Worm (Caenorhabditis elegans) whole organism, L2 larva: Measurements from ENCODE around the gene ZK1307.8.

Experiments used
- C34F6.9 ChIP-seq: fragments of 150-350 bp; optimal IDR thresholded peaks from 2 replicates; lab custom pipeline; 2014; ENCODE audit warnings: missing biosample characterization, missing genetic modification characterization
- F13H6.1 ChIP-seq: sonication (generic microtip); optimal IDR thresholded peaks from 2 replicates; lab custom pipeline; 2016; ENCODE audit warnings: missing genetic modification characterization, missing compliant biosample characterization
- R02D3.7 ChIP-seq: fragments of 150-350 bp; optimal IDR thresholded peaks from 2 replicates; lab custom pipeline; 2014; ENCODE audit warnings: missing biosample characterization, missing genetic modification characterization
- Y55F3AM.14 ChIP-seq: fragments of 200-800 bp; sonication (Bioruptor generic); optimal IDR thresholded peaks from 2 replicates; lab custom pipeline; 2018; ENCODE audit warnings: mild to moderate bottlenecking, missing genetic modification characterization, missing compliant biosample characterization
- ZK546.5 ChIP-seq: sonication (generic microtip); optimal IDR thresholded peaks from 2 replicates; lab custom pipeline; 2017; ENCODE audit warnings: missing biosample characterization, missing genetic modification characterization
- alr-1 ChIP-seq: fragments of 150-350 bp; optimal IDR thresholded peaks from 2 replicates; lab custom pipeline; 2014; ENCODE audit warnings: missing biosample characterization, missing genetic modification characterization
- ama-1 ChIP-seq: fragments of 150-350 bp; optimal IDR thresholded peaks from 2 replicates; lab custom pipeline; 2018; ENCODE audit warnings: inconsistent platforms
- blmp-1 ChIP-seq: sonication (generic microtip); optimal IDR thresholded peaks from 2 replicates; lab custom pipeline; 2017; ENCODE audit warnings: missing genetic modification characterization, mild to moderate bottlenecking, missing compliant biosample characterization, antibody characterized with exemption, moderate library complexity; ENCODE audit not compliant: insufficient read depth
- ceh-16 ChIP-seq: fragments of 150-350 bp; optimal IDR thresholded peaks from 2 replicates; lab custom pipeline; 2014; ENCODE audit warnings: missing biosample characterization, missing genetic modification characterization
- ceh-82 ChIP-seq: fragments of 150-350 bp; optimal IDR thresholded peaks from 2 replicates; lab custom pipeline; 2014; ENCODE audit warnings: missing biosample characterization, missing genetic modification characterization
- crh-2 ChIP-seq: sonication (generic microtip); optimal IDR thresholded peaks from 2 replicates; lab custom pipeline; 2017; ENCODE audit warnings: missing biosample characterization, missing genetic modification characterization
- dmd-4 ChIP-seq: sonication (generic microtip); optimal IDR thresholded peaks from 2 replicates; lab custom pipeline; 2017; ENCODE audit warnings: missing biosample characterization, missing genetic modification characterization
- egl-27 ChIP-seq: sonication (generic microtip); optimal IDR thresholded peaks from 3 replicates; lab custom pipeline; 2017; ENCODE audit warnings: missing biosample characterization, missing genetic modification reagents, missing genetic modification characterization
- elt-1 ChIP-seq: fragments of 150-350 bp; optimal IDR thresholded peaks from 2 replicates; lab custom pipeline; 2014; ENCODE audit warnings: missing biosample characterization, missing genetic modification characterization
- elt-3 ChIP-seq: sonication (generic microtip); optimal IDR thresholded peaks from 2 replicates; lab custom pipeline; 2017; ENCODE audit warnings: missing biosample characterization, missing genetic modification characterization
- fos-1 ChIP-seq: fragments of 150-350 bp; optimal IDR thresholded peaks from 2 replicates; lab custom pipeline; 2014; ENCODE audit warnings: missing biosample characterization, missing genetic modification characterization
- gmeb-1 ChIP-seq: fragments of 150-350 bp; optimal IDR thresholded peaks from 2 replicates; lab custom pipeline; 2014; ENCODE audit warnings: missing biosample characterization, missing genetic modification characterization
- lin-11 ChIP-seq: fragments of 150-350 bp; sonication (generic microtip); optimal IDR thresholded peaks from 2 replicates; lab custom pipeline; 2014; ENCODE audit warnings: missing biosample characterization, missing genetic modification characterization, inconsistent platforms, mixed read lengths
- lin-13 ChIP-seq: fragments of 150-350 bp; optimal IDR thresholded peaks from 2 replicates; lab custom pipeline; 2014; ENCODE audit warnings: missing biosample characterization, missing genetic modification reagents, missing genetic modification characterization
- lin-39 ChIP-seq: fragments of 150-350 bp; optimal IDR thresholded peaks from 2 replicates; lab custom pipeline; 2014; ENCODE audit warnings: missing biosample characterization, missing genetic modification reagents, missing genetic modification characterization
- lsy-2 ChIP-seq, 2 experiments: fragments of 150-350 bp in 1 of 2; sonication (generic microtip) in 1 of 2; optimal IDR thresholded peaks; 2 replicates each; lab custom pipeline; 2014 to 2017; ENCODE audit warnings: missing biosample characterization in 2 of 2, missing genetic modification characterization in 2 of 2
- mab-5 ChIP-seq: fragments of 150-350 bp; optimal IDR thresholded peaks from 2 replicates; lab custom pipeline; 2014; ENCODE audit warnings: missing biosample characterization, missing genetic modification characterization
- mbf-1 ChIP-seq: sonication (generic microtip); optimal IDR thresholded peaks from 2 replicates; lab custom pipeline; 2017; ENCODE audit warnings: missing biosample characterization, missing genetic modification characterization
- nhr-10 ChIP-seq: sonication (generic microtip); optimal IDR thresholded peaks from 2 replicates; lab custom pipeline; 2017; ENCODE audit warnings: missing biosample characterization, missing genetic modification characterization
- nhr-12 ChIP-seq: fragments of 150-350 bp; optimal IDR thresholded peaks from 2 replicates; lab custom pipeline; 2014; ENCODE audit warnings: missing biosample characterization, missing genetic modification characterization
- nhr-129 ChIP-seq: fragments of 150-350 bp; optimal IDR thresholded peaks from 2 replicates; lab custom pipeline; 2014; ENCODE audit warnings: missing biosample characterization, missing genetic modification characterization
- nhr-21 ChIP-seq: fragments of 150-350 bp; optimal IDR thresholded peaks from 2 replicates; lab custom pipeline; 2014; ENCODE audit warnings: missing biosample characterization, missing genetic modification characterization
- nhr-237 ChIP-seq: fragments of 150-350 bp; optimal IDR thresholded peaks from 2 replicates; lab custom pipeline; 2014; ENCODE audit warnings: missing biosample characterization, missing genetic modification characterization
- nhr-25 ChIP-seq: fragments of 150-350 bp; sonication (generic microtip); optimal IDR thresholded peaks from 3 replicates; lab custom pipeline; 2014; ENCODE audit warnings: missing biosample characterization, missing genetic modification characterization
- nhr-6 ChIP-seq: fragments of 150-350 bp; optimal IDR thresholded peaks from 2 replicates; lab custom pipeline; 2014; ENCODE audit warnings: missing biosample characterization, missing genetic modification characterization
- nhr-77 ChIP-seq: fragments of 150-350 bp; optimal IDR thresholded peaks from 2 replicates; lab custom pipeline; 2014; ENCODE audit warnings: missing biosample characterization, missing genetic modification characterization
- peb-1 ChIP-seq: fragments of 150-350 bp; optimal IDR thresholded peaks from 2 replicates; lab custom pipeline; 2014; ENCODE audit warnings: missing biosample characterization, missing genetic modification characterization
- sem-4 ChIP-seq: fragments of 150-350 bp; optimal IDR thresholded peaks from 2 replicates; lab custom pipeline; 2014; ENCODE audit warnings: missing biosample characterization, missing genetic modification reagents, missing genetic modification characterization
- skn-1 ChIP-seq: sonication (generic microtip); optimal IDR thresholded peaks from 2 replicates; lab custom pipeline; 2017; ENCODE audit warnings: missing biosample characterization, missing genetic modification characterization
- sma-3 ChIP-seq: sonication (generic microtip); optimal IDR thresholded peaks from 2 replicates; lab custom pipeline; 2016; ENCODE audit warnings: missing genetic modification reagents, missing genetic modification characterization, missing compliant biosample characterization
- sma-9 ChIP-seq, 2 experiments: fragments of 150-350 bp in 1 of 2; sonication (generic microtip) in 1 of 2; optimal IDR thresholded peaks; 2 replicates each; lab custom pipeline; 2014 to 2016; ENCODE audit warnings: missing genetic modification characterization in 2 of 2, mild to moderate bottlenecking in 1 of 2, missing biosample characterization in 1 of 2, missing compliant biosample characterization in 1 of 2, missing genetic modification reagents in 1 of 2, moderate library complexity in 1 of 2
- snpc-4 ChIP-seq: fragments of 150-350 bp; optimal IDR thresholded peaks from 2 replicates; lab custom pipeline; 2014; ENCODE audit warnings: missing biosample characterization, missing genetic modification characterization
- unc-39 ChIP-seq: fragments of 150-350 bp; optimal IDR thresholded peaks from 2 replicates; lab custom pipeline; 2014; ENCODE audit warnings: missing biosample characterization, missing genetic modification characterization
- unc-55 ChIP-seq: fragments of 150-350 bp; sonication (generic microtip); optimal IDR thresholded peaks from 3 replicates; lab custom pipeline; 2014; ENCODE audit warnings: missing biosample characterization, missing genetic modification reagents, missing genetic modification characterization
- unc-62 ChIP-seq: fragments of 150-350 bp; optimal IDR thresholded peaks from 2 replicates; lab custom pipeline; 2014; ENCODE audit warnings: missing biosample characterization, missing genetic modification reagents, missing genetic modification characterization
- zag-1 ChIP-seq: fragments of 150-350 bp; optimal IDR thresholded peaks from 2 replicates; lab custom pipeline; 2014; ENCODE audit warnings: missing biosample characterization, missing genetic modification characterization
- ztf-11 ChIP-seq: sonication (generic microtip); optimal IDR thresholded peaks from 2 replicates; lab custom pipeline; 2017; ENCODE audit warnings: missing biosample characterization, missing genetic modification characterization
- ztf-4 ChIP-seq: fragments of 150-350 bp; optimal IDR thresholded peaks from 2 replicates; lab custom pipeline; 2014; ENCODE audit warnings: missing biosample characterization, missing genetic modification characterization

ZK1307.8 gene

DNA sequence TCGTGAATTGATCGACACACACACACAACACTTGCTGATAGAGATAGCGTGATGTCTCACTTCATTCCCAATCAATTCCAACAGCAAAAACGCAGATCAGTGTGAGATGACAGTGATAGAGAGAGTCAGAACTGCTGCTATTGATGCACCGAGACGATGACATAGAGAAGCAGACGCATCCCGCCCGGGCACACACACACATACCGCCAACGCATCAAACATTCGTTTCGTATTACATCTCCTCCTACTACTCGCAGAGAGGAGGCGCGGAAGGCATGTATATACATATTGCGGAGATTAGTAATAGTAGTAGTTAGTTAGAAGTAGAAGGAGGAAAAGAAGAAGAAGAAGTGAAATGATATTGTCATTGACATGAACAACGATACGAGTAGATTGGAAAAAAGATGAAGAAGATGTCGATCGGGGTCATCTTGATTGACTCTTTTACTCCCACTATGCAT, 5.0 kb upstream of the ZK1307.8 start:
- TF ChIP-seq nhr-6 (tag; lab: Kevin White, UChicago) (no peak), sma-3 (GFP tag; lab: Kevin White, UChicago) (peak; percentile 73), mab-5 (tag; lab: Kevin White, UChicago) (no peak), elt-1 (tag; lab: Kevin White, UChicago) (peak; percentile 81), skn-1 (tag; lab: Kevin White, UChicago) (peak; percentile 32), nhr-21 (tag; lab: Kevin White, UChicago) (peak; percentile 67), egl-27 (peak; percentile 50), nhr-129 (peak; percentile 86), crh-2 (peak; percentile 45), ceh-82 (tag; lab: Kevin White, UChicago) (no peak), nhr-25 (peak; percentile 31), peb-1 (tag; lab: Kevin White, UChicago) (no peak), C34F6.9 (tag; lab: Kevin White, UChicago) (peak; percentile 41), lin-13 (GFP tag; lab: Kevin White, UChicago) (peak; percentile 5), ama-1 (lab: Kevin White, UChicago) (peak; percentile 19), fos-1 (tag; lab: Kevin White, UChicago) (peak; percentile 95), F13H6.1 (tag; lab: Kevin White, UChicago) (peak; percentile 70), blmp-1 (tag; lab: Kevin White, UChicago) (peak; percentile 13), alr-1 (tag; lab: Kevin White, UChicago) (no peak), sma-9 (GFP tag; optimal IDR thresholded peaks at IDR 0.05; lab: Kevin White, UChicago) (peak; percentile 39), sma-9 (tag; optimal IDR thresholded peaks at IDR 0.05; lab: Kevin White, UChicago) (no peak), ceh-16 (tag; lab: Kevin White, UChicago) (peak; percentile 62), lsy-2 (tag; optimal IDR thresholded peaks at IDR 0.05; lab: Kevin White, UChicago) (peak in 1 of 2 experiments; percentile 49), ZK546.5 (tag; lab: Kevin White, UChicago) (no peak)

- no peak for TF ChIP-seq nhr-6 (tag; lab: Kevin White, UChicago)
- TF ChIP-seq nhr-129: no peak
- TF ChIP-seq ama-1 (lab: Kevin White, UChicago): peak; percentile 33
- peak; percentile 45 for TF ChIP-seq fos-1 (tag; lab: Kevin White, UChicago)
- no peak for TF ChIP-seq ztf-11 (tag; lab: Kevin White, UChicago)
- TF ChIP-seq F13H6.1 (tag; lab: Kevin White, UChicago): peak; percentile 13
Observed at ce11 chrII:9619995-9620535, 4.3 kb upstream of the ZK1307.8 start.

DNA sequence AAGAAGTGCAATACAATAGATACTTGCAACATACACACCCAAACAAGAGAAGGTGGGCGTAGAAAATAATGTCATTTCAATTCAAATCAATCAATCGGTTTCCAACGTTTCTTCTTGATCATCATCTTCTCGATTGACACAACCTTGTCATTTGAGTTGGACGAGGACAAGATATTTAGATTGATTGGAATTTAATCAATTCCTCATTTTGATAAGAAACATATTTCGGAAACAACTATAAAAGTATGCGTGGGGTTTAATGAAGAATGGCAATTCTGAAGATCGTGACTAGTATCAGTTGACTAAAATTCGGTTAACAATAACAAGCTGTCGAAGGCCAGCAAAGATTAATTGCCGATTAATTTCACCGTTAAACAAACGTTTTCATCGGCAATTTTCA, 3.8 kb upstream of the ZK1307.8 start:
- TF ChIP-seq nhr-6 (tag; lab: Kevin White, UChicago): peak; percentile 29
- peak; percentile 1 for TF ChIP-seq sma-3 (GFP tag; lab: Kevin White, UChicago)
- peak; percentile 15 for TF ChIP-seq sma-9 (GFP tag; optimal IDR thresholded peaks at IDR 0.05; lab: Kevin White, UChicago)
- TF ChIP-seq sma-9 (tag; optimal IDR thresholded peaks at IDR 0.05; lab: Kevin White, UChicago): no peak
- TF ChIP-seq skn-1 (tag; lab: Kevin White, UChicago): no peak
- TF ChIP-seq Y55F3AM.14 (GFP tag; lab: Kevin White, UChicago): no peak
- no peak for TF ChIP-seq dmd-4 (tag; lab: Kevin White, UChicago)
- TF ChIP-seq mbf-1: no peak
- TF ChIP-seq blmp-1 (tag; lab: Kevin White, UChicago): peak; percentile 4
- no peak for TF ChIP-seq zag-1 (tag; lab: Kevin White, UChicago)
- peak; percentile 59 for TF ChIP-seq nhr-25
- no peak for TF ChIP-seq ceh-16 (tag; lab: Kevin White, UChicago)
- TF ChIP-seq nhr-237 (tag; lab: Kevin White, UChicago): no peak
- no peak for TF ChIP-seq snpc-4 (tag; lab: Kevin White, UChicago)
- TF ChIP-seq, all 48 proteins: peak for 5

- TF ChIP-seq fos-1 (tag; lab: Kevin White, UChicago): no peak
- TF ChIP-seq zag-1 (tag; lab: Kevin White, UChicago): no peak
- no peak for TF ChIP-seq unc-62
- TF ChIP-seq skn-1 (tag; lab: Kevin White, UChicago): no peak
- TF ChIP-seq lin-11 (tag; lab: Kevin White, UChicago): no peak
- TF ChIP-seq nhr-25: no peak
- no peak for TF ChIP-seq blmp-1 (tag; lab: Kevin White, UChicago)
- TF ChIP-seq lin-39 (tag; lab: Kevin White, UChicago): no peak
- TF ChIP-seq Y55F3AM.14 (GFP tag; lab: Kevin White, UChicago): no peak
- TF ChIP-seq nhr-129: peak; percentile 43
- no peak for TF ChIP-seq R02D3.7 (tag; lab: Kevin White, UChicago)
- peak in 1 of 2 experiments; percentile 24 for TF ChIP-seq lsy-2 (tag; optimal IDR thresholded peaks at IDR 0.05; lab: Kevin White, UChicago)
- peak; percentile 50 for TF ChIP-seq sma-9 (GFP tag; optimal IDR thresholded peaks at IDR 0.05; lab: Kevin White, UChicago)
- no peak for TF ChIP-seq sma-9 (tag; optimal IDR thresholded peaks at IDR 0.05; lab: Kevin White, UChicago)
- TF ChIP-seq alr-1 (tag; lab: Kevin White, UChicago): no peak
- peak; percentile 1 for TF ChIP-seq unc-55 (GFP tag; lab: Kevin White, UChicago)
- no peak for TF ChIP-seq nhr-12 (tag; lab: Kevin White, UChicago)
- no peak for TF ChIP-seq gmeb-1 (tag; lab: Kevin White, UChicago)
- no peak for TF ChIP-seq ztf-11 (tag; lab: Kevin White, UChicago)
- no peak for TF ChIP-seq elt-3 (tag; lab: Kevin White, UChicago)
- TF ChIP-seq nhr-21 (tag; lab: Kevin White, UChicago): no peak
- no peak for TF ChIP-seq lin-13 (GFP tag; lab: Kevin White, UChicago)
- TF ChIP-seq nhr-10 (tag; lab: Kevin White, UChicago): no peak
- TF ChIP-seq unc-39 (tag; lab: Kevin White, UChicago): no peak
- TF ChIP-seq nhr-77 (tag; lab: Kevin White, UChicago): no peak
- TF ChIP-seq ztf-4 (tag; lab: Kevin White, UChicago): no peak
- no peak for TF ChIP-seq sem-4
- no peak for TF ChIP-seq crh-2
Observed at ce11 chrII:9621121-9621520, 3.3 kb upstream of the ZK1307.8 start.
